Worm (Caenorhabditis elegans): ENCODE data around the gene C04B4.5.

ce11 chrX:12294263-12294662, 6.1 kb upstream of the C04B4.5 start, which contains the start of gene W06D11.1:
- TF ChIP-seq him-1 (tag; optimal IDR thresholded peaks at IDR 0.05) (no peak), W03F9.2 (tag; optimal IDR thresholded peaks at IDR 0.05) (no peak), dao-5 (tag; optimal IDR thresholded peaks at IDR 0.05) (no peak)
